Worm (Caenorhabditis elegans) whole organism, dauer: ENCODE measurements around the gene Y71H2AM.29.
"Not testable (repeated sequence)": the region's sequence is repeated elsewhere in the genome, so short reads cannot be mapped to it uniquely, and the experiment has no call there.

Experiments
- unc-62 ChIP-seq: sonication (generic microtip); optimal IDR thresholded peaks from 2 replicates; lab custom pipeline; 2017; ENCODE audit warnings: missing biosample characterization, missing genetic modification reagents, missing genetic modification characterization

Gene Y71H2AM.29

ce11 chrIII:2873116-2873644 is 40.6 kb downstream of the Y71H2AM.29 start:
- TF ChIP-seq unc-62, result no peak

ce11 chrIII:2874144-2874868 is 41.7 kb downstream of the Y71H2AM.29 start, which contains the start of gene klf-1:
TSS of gene klf-1 (plus strand) at chrIII:2874818.
- TF ChIP-seq unc-62, result no peak

- TF ChIP-seq unc-62, result no peak
These were observed 43.4 kb downstream of the Y71H2AM.29 start for ce11 chrIII:2875946-2876345.

ce11 chrIII:2879703-2880102 is 47.1 kb downstream of the Y71H2AM.29 start:
- TF ChIP-seq unc-62, result no peak

- TF ChIP-seq unc-62, result no peak
These were observed 48.5 kb downstream of the Y71H2AM.29 start for ce11 chrIII:2881117-2881516.

ce11 chrIII:2881989-2882388 is 49.4 kb downstream of the Y71H2AM.29 start, which contains the start of gene F56F11.2:
TSS of gene F56F11.2 (plus strand) at chrIII:2882289.
- TF ChIP-seq unc-62, result not testable (repeated sequence)
